Fruit fly (Drosophila melanogaster): ENCODE results near the gene Irk3.

DNA sequence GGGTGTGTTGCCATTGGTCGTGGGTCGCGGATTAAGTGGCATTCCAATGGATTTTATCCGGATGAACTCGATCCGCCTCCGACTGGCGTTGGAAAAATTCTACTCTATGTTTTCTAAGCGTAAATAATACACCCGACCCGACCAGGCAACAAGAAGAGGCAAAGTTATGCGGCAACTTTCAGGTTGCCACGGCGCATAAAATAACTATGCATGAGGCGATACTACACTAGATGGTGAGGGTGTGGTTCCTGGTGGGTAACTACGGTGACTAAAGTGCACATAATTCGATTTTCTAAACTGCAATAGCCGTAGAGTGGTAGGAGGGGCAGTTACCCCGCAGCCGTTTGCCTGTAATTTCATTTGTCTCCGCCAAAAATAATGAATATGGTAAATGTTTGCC lies 42.4 kb downstream of the Irk3 start, which contains the start of gene CG43338:
- TF ChIP-seq CTCF (optimal IDR thresholded peaks at IDR 0.05) (no peak), CG8478 (optimal IDR thresholded peaks at IDR 0.05) (no peak)
